ENCODE assay signal across 7 worm cellular contexts in genomic region chrII:1949119-1949518, ce11.
TF ChIP-seq lines count a peak whose summit lies in the region.

No protein-coding gene starts in this region.

TF ChIP-seq in whole organism, L1 larva, 84 proteins besides CTCF, POLR2A, EP300 and RAD21 (continues in another document):
- TF ChIP-seq lin-14 (GFP tag; optimal IDR thresholded peaks at IDR 0.05; lab: Kevin White, UChicago) (peak; percentile 43), nhr-77 (tag; optimal IDR thresholded peaks at IDR 0.05; lab: Kevin White, UChicago) (no peak), jun-1 (tag; optimal IDR thresholded peaks at IDR 0.05; lab: Kevin White, UChicago) (peak; percentile 64), elt-3 (tag; optimal IDR thresholded peaks at IDR 0.05; lab: Kevin White, UChicago) (peak in 1 of 6 experiments; percentile 42), irx-1 (tag; optimal IDR thresholded peaks at IDR 0.05; lab: Kevin White, UChicago) (no peak), ceh-82 (tag; optimal IDR thresholded peaks at IDR 0.05; lab: Kevin White, UChicago) (no peak), dpl-1 (GFP tag; optimal IDR thresholded peaks at IDR 0.05; lab: Kevin White, UChicago) (no peak), ces-1 (GFP tag; optimal IDR thresholded peaks at IDR 0.05; lab: Kevin White, UChicago) (no peak), ztf-4 (tag; optimal IDR thresholded peaks at IDR 0.05; lab: Kevin White, UChicago) (no peak), pqm-1 (tag; optimal IDR thresholded peaks at IDR 0.05; lab: Kevin White, UChicago) (peak; percentile 56), elt-2 (tag; optimal IDR thresholded peaks at IDR 0.05; lab: Kevin White, UChicago) (peak; percentile 98), efl-3 (GFP tag; optimal IDR thresholded peaks at IDR 0.05; lab: Kevin White, UChicago) (no peak), lsy-2 (tag; optimal IDR thresholded peaks at IDR 0.05; lab: Kevin White, UChicago) (no peak)

TF ChIP-seq in whole organism, L2 larva, 48 proteins besides CTCF, POLR2A, EP300 and RAD21 (continues in another document):
- no peak for TF ChIP-seq mab-5 (tag; optimal IDR thresholded peaks at IDR 0.05; lab: Kevin White, UChicago)
- peak; percentile 12 for TF ChIP-seq crh-2 (tag; optimal IDR thresholded peaks at IDR 0.05; lab: Kevin White, UChicago)
- no peak for TF ChIP-seq lsy-2 (tag; optimal IDR thresholded peaks at IDR 0.05; lab: Kevin White, UChicago)
- no peak for TF ChIP-seq C34F6.9 (tag; optimal IDR thresholded peaks at IDR 0.05; lab: Kevin White, UChicago)
- TF ChIP-seq lin-13 (GFP tag; optimal IDR thresholded peaks at IDR 0.05; lab: Kevin White, UChicago): no peak
- no peak for TF ChIP-seq elt-1 (tag; optimal IDR thresholded peaks at IDR 0.05; lab: Kevin White, UChicago)
- TF ChIP-seq dmd-4 (tag; optimal IDR thresholded peaks at IDR 0.05; lab: Kevin White, UChicago): no peak
- no peak for TF ChIP-seq ztf-11 (tag; optimal IDR thresholded peaks at IDR 0.05; lab: Kevin White, UChicago)
- TF ChIP-seq fos-1 (tag; optimal IDR thresholded peaks at IDR 0.05; lab: Kevin White, UChicago): peak; percentile 86
- TF ChIP-seq ama-1 (optimal IDR thresholded peaks at IDR 0.05; lab: Kevin White, UChicago): no peak
- TF ChIP-seq nhr-237 (tag; optimal IDR thresholded peaks at IDR 0.05; lab: Kevin White, UChicago): no peak
- no peak for TF ChIP-seq nhr-77 (tag; optimal IDR thresholded peaks at IDR 0.05; lab: Kevin White, UChicago)
- no peak for TF ChIP-seq nhr-6 (tag; optimal IDR thresholded peaks at IDR 0.05; lab: Kevin White, UChicago)
- TF ChIP-seq skn-1 (tag; optimal IDR thresholded peaks at IDR 0.05; lab: Kevin White, UChicago): no peak

TF ChIP-seq in whole organism, L3 larva, 47 proteins besides CTCF, POLR2A, EP300 and RAD21:
- TF ChIP-seq nhr-237 (tag; optimal IDR thresholded peaks at IDR 0.05; lab: Kevin White, UChicago): no peak
- no peak for TF ChIP-seq sea-2 (GFP tag; optimal IDR thresholded peaks at IDR 0.05; lab: Kevin White, UChicago)
- TF ChIP-seq jun-1 (tag; optimal IDR thresholded peaks at IDR 0.05; lab: Kevin White, UChicago): peak; percentile 68
- no peak for TF ChIP-seq unc-62 (GFP tag; optimal IDR thresholded peaks at IDR 0.05; lab: Kevin White, UChicago)
- TF ChIP-seq elt-3 (tag; optimal IDR thresholded peaks at IDR 0.05; lab: Kevin White, UChicago): peak in 1 of 3 experiments; percentile 28
- no peak for TF ChIP-seq zag-1 (tag; optimal IDR thresholded peaks at IDR 0.05; lab: Kevin White, UChicago)
- peak; percentile 99 for TF ChIP-seq elt-2 (tag; optimal IDR thresholded peaks at IDR 0.05; lab: Kevin White, UChicago)
- peak; percentile 81 for TF ChIP-seq pqm-1 (tag; optimal IDR thresholded peaks at IDR 0.05; lab: Kevin White, UChicago)
- TF ChIP-seq lin-39 (tag; optimal IDR thresholded peaks at IDR 0.05; lab: Kevin White, UChicago): no peak

TF ChIP-seq in whole organism, L4 larva, 104 proteins besides CTCF, POLR2A, EP300 and RAD21 (continues in another document):
- no peak for TF ChIP-seq spr-1 (tag; optimal IDR thresholded peaks at IDR 0.05; lab: Kevin White, UChicago)
- TF ChIP-seq mes-2 (tag; optimal IDR thresholded peaks at IDR 0.05; lab: Kevin White, UChicago; ENCODE audit: poor library complexity, severe bottlenecking): no peak
- TF ChIP-seq dmd-6 (GFP tag; IDR thresholded peaks at IDR 0.05; lab: Robert Waterston, UW): peak; percentile 92
- TF ChIP-seq daf-19 (GFP tag; conservative IDR thresholded peaks at IDR 0.05; lab: Robert Waterston, UW): no peak
- TF ChIP-seq sdz-12 (GFP tag; optimal IDR thresholded peaks at IDR 0.05; lab: Kevin White, UChicago): no peak
- no peak for TF ChIP-seq hlh-30 (tag; optimal IDR thresholded peaks at IDR 0.05; lab: Kevin White, UChicago; ENCODE audit: insufficient read depth)
- no peak for TF ChIP-seq madf-9 (GFP tag; conservative IDR thresholded peaks at IDR 0.05; lab: Robert Waterston, UW)
- no peak for TF ChIP-seq nhr-41 (GFP tag; IDR thresholded peaks at IDR 0.05; lab: Robert Waterston, UW)
- peak; percentile 5 for TF ChIP-seq nhr-6 (tag; optimal IDR thresholded peaks at IDR 0.05; lab: Kevin White, UChicago)
- TF ChIP-seq Y105C5A.15 (GFP tag; IDR thresholded peaks at IDR 0.05; lab: Robert Waterston, UW): no peak
- no peak for TF ChIP-seq vab-7 (GFP tag; IDR thresholded peaks at IDR 0.05; lab: Robert Waterston, UW)
- TF ChIP-seq F10B5.3 (tag; optimal IDR thresholded peaks at IDR 0.05; lab: Kevin White, UChicago): no peak
- TF ChIP-seq nhr-77 (tag; optimal IDR thresholded peaks at IDR 0.05; lab: Kevin White, UChicago): peak; percentile 48
- TF ChIP-seq mxl-2 (GFP tag; conservative IDR thresholded peaks at IDR 0.05; lab: Robert Waterston, UW): no peak
- TF ChIP-seq F44E2.7 (GFP tag; IDR thresholded peaks at IDR 0.05; lab: Robert Waterston, UW): no peak
- TF ChIP-seq egl-43 (GFP tag; IDR thresholded peaks at IDR 0.05; lab: Robert Waterston, UW): no peak

TF ChIP-seq in whole organism, late embryonic, 69 proteins besides CTCF, POLR2A, EP300 and RAD21:
- TF ChIP-seq Y22D7AL.16 (tag; optimal IDR thresholded peaks at IDR 0.05; lab: Kevin White, UChicago) (no peak), elt-2 (tag; optimal IDR thresholded peaks at IDR 0.05; lab: Kevin White, UChicago) (peak; percentile 99)

TF ChIP-seq in whole organism, mixed stage, embryonic, 35 proteins besides CTCF, POLR2A, EP300 and RAD21:
- TF ChIP-seq elt-3 (tag; optimal IDR thresholded peaks at IDR 0.05; lab: Kevin White, UChicago) (peak; percentile 70), zip-8 (tag; optimal IDR thresholded peaks at IDR 0.05; lab: Kevin White, UChicago) (no peak)

TF ChIP-seq in whole organism, young adult, 124 proteins besides CTCF, POLR2A, EP300 and RAD21:
- no peak for TF ChIP-seq Y56A3A.18 (GFP tag; IDR thresholded peaks at IDR 0.05; lab: Robert Waterston, UW)
- TF ChIP-seq nhr-80 (tag; optimal IDR thresholded peaks at IDR 0.05; lab: Kevin White, UChicago): peak; percentile 73
- TF ChIP-seq atf-7 (tag; optimal IDR thresholded peaks at IDR 0.05; lab: Kevin White, UChicago): peak; percentile 24
- TF ChIP-seq F55B11.4 (tag; optimal IDR thresholded peaks at IDR 0.05; lab: Kevin White, UChicago; ENCODE audit: borderline replicate concordance, insufficient read depth): no peak
- TF ChIP-seq madf-3 (GFP tag; IDR thresholded peaks at IDR 0.05; lab: Robert Waterston, UW): no peak
- no peak for TF ChIP-seq T26A5.8 (tag; optimal IDR thresholded peaks at IDR 0.05; lab: Kevin White, UChicago)
- TF ChIP-seq nhr-27 (tag; optimal IDR thresholded peaks at IDR 0.05; lab: Kevin White, UChicago): no peak
- no peak for TF ChIP-seq ztf-25 (GFP tag; IDR thresholded peaks at IDR 0.05; lab: Robert Waterston, UW)
- TF ChIP-seq let-526 (GFP tag; IDR thresholded peaks at IDR 0.05; lab: Robert Waterston, UW): no peak
- TF ChIP-seq dox-1 (GFP tag; IDR thresholded peaks at IDR 0.05; lab: Robert Waterston, UW): peak; percentile 57
- no peak for TF ChIP-seq pbrm-1 (GFP tag; IDR thresholded peaks at IDR 0.05; lab: Robert Waterston, UW)
- 0 out of 2 replicates have a peak, but pooled peaks have one; percentile 52 for TF ChIP-seq Y53G8AR.9 (GFP tag; conservative IDR thresholded peaks at IDR 0.05; lab: Robert Waterston, UW)
- no peak for TF ChIP-seq egl-18 (GFP tag; IDR thresholded peaks at IDR 0.05; lab: Robert Waterston, UW)
- no peak for TF ChIP-seq F57C9.4 (tag; optimal IDR thresholded peaks at IDR 0.05; lab: Kevin White, UChicago)
- TF ChIP-seq Y67H2A.10 (GFP tag; conservative IDR thresholded peaks at IDR 0.05; lab: Robert Waterston, UW): no peak
- TF ChIP-seq bed-2 (GFP tag; IDR thresholded peaks at IDR 0.05; lab: Robert Waterston, UW): no peak
TF ChIP-seq in whole organism, young adult: peak in this region for 4.
